Fruit fly (Drosophila melanogaster): ENCODE measurements around the gene CG33189.

Gene CG33189

DNA sequence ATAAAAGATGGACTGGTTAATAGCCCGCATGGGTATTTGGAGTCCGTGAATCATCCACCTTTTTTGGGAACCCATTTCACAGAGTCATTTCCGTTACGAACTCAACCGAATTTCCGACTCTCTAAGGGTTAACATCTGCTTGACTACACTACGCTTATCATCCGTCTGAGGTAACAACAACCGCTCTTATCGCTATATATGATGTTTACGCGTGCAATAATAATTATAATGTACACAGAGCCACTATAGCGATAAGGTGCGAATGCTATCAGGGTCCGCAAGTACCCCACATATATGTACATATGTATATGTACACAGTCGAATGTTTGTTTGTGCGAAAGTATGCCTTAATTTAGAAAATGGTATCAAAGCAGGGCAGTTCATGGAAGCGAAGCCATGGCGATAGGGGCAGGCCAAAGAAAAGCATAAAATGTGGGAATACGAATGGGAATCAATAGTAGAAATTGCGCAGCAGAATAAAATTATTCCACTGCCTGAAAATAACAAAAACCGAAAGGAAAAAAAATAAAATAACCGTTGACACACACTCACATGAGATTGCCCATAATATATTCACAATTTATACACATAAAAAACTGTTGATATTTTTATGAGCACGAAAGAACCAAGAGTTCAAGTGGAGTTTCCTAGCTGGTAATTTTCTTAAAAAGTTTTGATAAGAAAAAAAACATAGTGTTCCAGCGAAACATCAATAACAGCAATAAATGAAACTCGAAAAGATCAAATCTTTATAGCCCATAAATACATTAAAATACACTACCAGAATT, 30.0 kb upstream of the CG33189 start (continued):
- TF ChIP-seq ftz-f1 (GFP tag; optimal IDR thresholded peaks at IDR 0.05), result no peak
- TF ChIP-seq jing (GFP tag; optimal IDR thresholded peaks at IDR 0.05), result peak; percentile 15
- peak; percentile 93 for TF ChIP-seq CG4328 (GFP tag; optimal IDR thresholded peaks at IDR 0.05)
- peak; percentile 66 for TF ChIP-seq CG14441 (GFP tag; IDR thresholded peaks at IDR 0.05)
- TF ChIP-seq zfh2 (GFP tag; optimal IDR thresholded peaks at IDR 0.05), result peak; percentile 19
- TF ChIP-seq CG16863 (GFP tag; optimal IDR thresholded peaks at IDR 0.05), result peak; percentile 84
- peak; percentile 66 for TF ChIP-seq CG1602 (GFP tag; optimal IDR thresholded peaks at IDR 0.05)
- no peak for TF ChIP-seq hbn (GFP tag; IDR thresholded peaks at IDR 0.05; ENCODE audit: partially characterized antibody)
- peak; percentile 63; the same call in 1 of the 3 replicates for TF ChIP-seq z (GFP tag; IDR thresholded peaks at IDR 0.05)
- TF ChIP-seq wor (GFP tag; IDR thresholded peaks at IDR 0.05), result 0 out of 2 replicates have a peak, but pooled peaks have one; percentile 11
- peak; percentile 85 for TF ChIP-seq CG13424 (tag; optimal IDR thresholded peaks at IDR 0.05)
- TF ChIP-seq MESR4 (GFP tag; optimal IDR thresholded peaks at IDR 0.05), result peak; percentile 36
- TF ChIP-seq CG11504 (tag; optimal IDR thresholded peaks at IDR 0.05), result no peak
- peak; percentile 34 for TF ChIP-seq CG9437 (GFP tag; optimal IDR thresholded peaks at IDR 0.05)
- peak; percentile 93 for TF ChIP-seq CG3407 (GFP tag; optimal IDR thresholded peaks at IDR 0.05)
- TF ChIP-seq CG14710 (tag; optimal IDR thresholded peaks at IDR 0.05), result peak; percentile 71
- TF ChIP-seq CG42726 (GFP tag; IDR thresholded peaks at IDR 0.05; ENCODE audit: partially characterized antibody), result no peak
- peak; percentile 64 for TF ChIP-seq CG2120 (GFP tag; optimal IDR thresholded peaks at IDR 0.05)
- TF ChIP-seq BtbVII (GFP tag; optimal IDR thresholded peaks at IDR 0.05), result peak; percentile 90
- 0 out of 3 replicates have a peak, but pooled peaks have one; percentile 7 for TF ChIP-seq HLH4C (GFP tag; IDR thresholded peaks at IDR 0.05; ENCODE audit: partially characterized antibody)
- TF ChIP-seq sisA (GFP tag; IDR thresholded peaks at IDR 0.05), result no peak
- peak; percentile 29 for TF ChIP-seq phol (tag; optimal IDR thresholded peaks at IDR 0.05)
- no peak for TF ChIP-seq pan (optimal IDR thresholded peaks at IDR 0.05)
- TF ChIP-seq pan (GFP tag; optimal IDR thresholded peaks at IDR 0.05 in 1 of 2, IDR thresholded peaks at IDR 0.05 in 1 of 2), result peak in 1 of 2 experiments; percentile 61
- TF ChIP-seq CG2129 (GFP tag; IDR thresholded peaks at IDR 0.05; ENCODE audit: partially characterized antibody), result no peak
- no peak for TF ChIP-seq prd (optimal IDR thresholded peaks at IDR 0.05)
- peak; percentile 51; the same call in 2 of the 3 replicates for TF ChIP-seq prd (GFP tag; IDR thresholded peaks at IDR 0.05)
- peak; percentile 78 for TF ChIP-seq her (GFP tag; optimal IDR thresholded peaks at IDR 0.05)
- TF ChIP-seq Dad (GFP tag; optimal IDR thresholded peaks at IDR 0.05), result peak; percentile 24
- TF ChIP-seq vvl (GFP tag; IDR thresholded peaks at IDR 0.05), result peak; percentile 46
- TF ChIP-seq CG2202 (tag; optimal IDR thresholded peaks at IDR 0.05), result peak; percentile 90
- TF ChIP-seq ems (GFP tag; optimal IDR thresholded peaks at IDR 0.05), result peak; percentile 77
- TF ChIP-seq CG34224 (GFP tag; IDR thresholded peaks at IDR 0.05; ENCODE audit: partially characterized antibody), result no peak
- TF ChIP-seq nerfin-1 (tag; optimal IDR thresholded peaks at IDR 0.05), result peak; percentile 85
- TF ChIP-seq Hand (GFP tag; optimal IDR thresholded peaks at IDR 0.05), result peak; percentile 85
- peak; percentile 87 for TF ChIP-seq oc (tag; optimal IDR thresholded peaks at IDR 0.05)
- peak; percentile 55 for TF ChIP-seq CG8944 (GFP tag; optimal IDR thresholded peaks at IDR 0.05)
- no peak for TF ChIP-seq CG10565 (GFP tag; optimal IDR thresholded peaks at IDR 0.05)
- TF ChIP-seq CG12104 (GFP tag; optimal IDR thresholded peaks at IDR 0.05), result peak; percentile 89
- peak; percentile 83 for TF ChIP-seq sob (GFP tag; IDR thresholded peaks at IDR 0.05)
- peak; percentile 77 for TF ChIP-seq CG15269 (tag; optimal IDR thresholded peaks at IDR 0.05)
- peak; percentile 81 for TF ChIP-seq CG6254 (GFP tag; optimal IDR thresholded peaks at IDR 0.05)
- TF ChIP-seq scrt (GFP tag; optimal IDR thresholded peaks at IDR 0.05), result peak; percentile 73
- no peak for TF ChIP-seq tna (GFP tag; IDR thresholded peaks at IDR 0.05; ENCODE audit: partially characterized antibody)
- no peak for TF ChIP-seq Chrac-16 (GFP tag; optimal IDR thresholded peaks at IDR 0.05)
- TF ChIP-seq CG11247 (GFP tag; IDR thresholded peaks at IDR 0.05), result peak; percentile 35; the same call in 1 of the 2 replicates
- peak; percentile 92 for TF ChIP-seq PHDP (tag; optimal IDR thresholded peaks at IDR 0.05)
- TF ChIP-seq nmo (GFP tag; optimal IDR thresholded peaks at IDR 0.05), result peak; percentile 53

All from whole organism, embryonic.